Fruit fly (Drosophila melanogaster) whole organism, embryonic: ENCODE data around the gene eIF3d1.

Experiments
- CG11696 ChIP-seq: fragments of 200-800 bp; sonication (Bioruptor generic); IDR thresholded peaks from 2 replicates; pipeline ENCODE4 v1.3.6; 2022; ENCODE audit warnings: missing biosample characterization, missing genetic modification characterization
- CG12219 ChIP-seq: fragments of 200-800 bp; sonication (Bioruptor generic); optimal IDR thresholded peaks from 3 replicates; lab custom pipeline; 2018; ENCODE audit warnings: missing biosample characterization, mild to moderate bottlenecking, missing genetic modification characterization
- CG14667 ChIP-seq: fragments of 200-800 bp; sonication (Bioruptor generic); IDR thresholded peaks from 2 replicates; pipeline ENCODE4 v1.3.6; 2022; ENCODE audit warnings: missing biosample characterization, missing genetic modification characterization
- CG14860 ChIP-seq: fragments of 200-800 bp; sonication (Bioruptor generic); IDR thresholded peaks from 3 replicates; pipeline ENCODE4 v1.3.6; 2022; ENCODE audit warnings: missing biosample characterization, missing genetic modification characterization; ENCODE audit not compliant: partially characterized antibody
- CG14965 ChIP-seq: fragments of 200-800 bp; sonication (Bioruptor generic); optimal IDR thresholded peaks from 2 replicates; lab custom pipeline; 2016; ENCODE audit warnings: missing biosample characterization, missing genetic modification characterization, borderline replicate concordance
- CG15011 ChIP-seq: fragments of 200-800 bp; sonication (Bioruptor generic); optimal IDR thresholded peaks from 3 replicates; lab custom pipeline; 2018; ENCODE audit warnings: missing biosample characterization, mild to moderate bottlenecking, missing genetic modification characterization
- CG15514 ChIP-seq: fragments of 200-800 bp; sonication (Bioruptor generic); optimal IDR thresholded peaks from 3 replicates; lab custom pipeline; 2017; ENCODE audit warnings: missing biosample characterization, missing genetic modification characterization, mild to moderate bottlenecking, moderate library complexity, missing genetic modification reagents
- CG16863 ChIP-seq: fragments of 200-800 bp; sonication (Bioruptor generic); optimal IDR thresholded peaks from 3 replicates; lab custom pipeline; 2016; ENCODE audit warnings: missing biosample characterization, missing genetic modification characterization
- CG17612 ChIP-seq: fragments of 200-800 bp; sonication (Bioruptor generic); IDR thresholded peaks from 2 replicates; pipeline ENCODE4 v1.3.6; 2022; ENCODE audit warnings: missing biosample characterization, missing genetic modification characterization
- CG18262 ChIP-seq: fragments of 200-800 bp; optimal IDR thresholded peaks from 3 replicates; lab custom pipeline; 2019; ENCODE audit warnings: missing biosample characterization, mild to moderate bottlenecking, missing genetic modification characterization, moderate library complexity
- CG18619 ChIP-seq: fragments of 200-800 bp; sonication (Bioruptor generic); optimal IDR thresholded peaks from 3 replicates; lab custom pipeline; 2017; ENCODE audit warnings: missing biosample characterization, mild to moderate bottlenecking, missing genetic modification characterization
- CG2120 ChIP-seq: fragments of 200-800 bp; sonication (Bioruptor generic); optimal IDR thresholded peaks from 3 replicates; lab custom pipeline; 2016; ENCODE audit warnings: missing biosample characterization, missing genetic modification characterization
- CG2129 ChIP-seq: fragments of 200-800 bp; sonication (Bioruptor generic); IDR thresholded peaks from 2 replicates; pipeline ENCODE4 v1.3.6; 2022; ENCODE audit warnings: missing biosample characterization, missing genetic modification characterization; ENCODE audit not compliant: partially characterized antibody
- CG2889 ChIP-seq: fragments of 200-800 bp; sonication (Bioruptor generic); IDR thresholded peaks from 3 replicates; pipeline ENCODE4 v1.3.6; 2022; ENCODE audit warnings: missing biosample characterization, missing genetic modification characterization
- CG34376 ChIP-seq: fragments of 200-800 bp; sonication (Bioruptor generic); optimal IDR thresholded peaks from 2 replicates; lab custom pipeline; 2018; ENCODE audit warnings: missing biosample characterization, mild to moderate bottlenecking, missing genetic modification characterization
- CG4282 ChIP-seq: fragments of 200-800 bp; sonication (Bioruptor generic); optimal IDR thresholded peaks from 2 replicates; lab custom pipeline; 2016; ENCODE audit warnings: missing biosample characterization, missing genetic modification characterization
- CG4617 ChIP-seq: fragments of 200-800 bp; sonication (Bioruptor generic); optimal IDR thresholded peaks from 3 replicates; lab custom pipeline; 2016; ENCODE audit warnings: missing biosample characterization, missing genetic modification characterization, borderline replicate concordance
- CG6683 ChIP-seq: fragments of 200-800 bp; sonication (Bioruptor generic); optimal IDR thresholded peaks from 2 replicates; lab custom pipeline; 2017; ENCODE audit warnings: missing biosample characterization, mild to moderate bottlenecking, missing genetic modification characterization, missing genetic modification reagents
- CG7556 ChIP-seq: fragments of 200-800 bp; sonication (Bioruptor generic); optimal IDR thresholded peaks from 2 replicates; lab custom pipeline; 2017; ENCODE audit warnings: missing biosample characterization, mild to moderate bottlenecking, missing genetic modification characterization
- CG7987 ChIP-seq: fragments of 200-800 bp; sonication (Bioruptor generic); optimal IDR thresholded peaks from 2 replicates; lab custom pipeline; 2018; ENCODE audit warnings: missing biosample characterization, mild to moderate bottlenecking, missing genetic modification characterization, moderate library complexity
- CG8089 ChIP-seq: fragments of 200-800 bp; sonication (Bioruptor generic); optimal IDR thresholded peaks from 3 replicates; lab custom pipeline; 2016; ENCODE audit warnings: missing biosample characterization, missing genetic modification characterization
- CHES-1-like ChIP-seq: fragments of 200-800 bp; sonication (Bioruptor generic); optimal IDR thresholded peaks from 2 replicates; lab custom pipeline; 2016; ENCODE audit warnings: missing biosample characterization, missing genetic modification characterization
- Deaf1 ChIP-seq: fragments of 200-800 bp; optimal IDR thresholded peaks from 3 replicates; lab custom pipeline; 2019; ENCODE audit warnings: missing biosample characterization, mild to moderate bottlenecking, missing genetic modification characterization, moderate library complexity
- ERR ChIP-seq: fragments of 200-800 bp; sonication (Bioruptor generic); optimal IDR thresholded peaks from 2 replicates; lab custom pipeline; 2016; ENCODE audit warnings: missing biosample characterization, missing genetic modification characterization
- GATAe ChIP-seq: fragments of 200-800 bp; sonication (Bioruptor generic); conservative IDR thresholded peaks from 2 replicates; pipeline ENCODE4 v1.3.6; 2022; ENCODE audit warnings: missing biosample characterization, missing genetic modification characterization
- Gsc ChIP-seq: fragments of 200-800 bp; sonication (Bioruptor generic); IDR thresholded peaks from 2 replicates; pipeline ENCODE4 v1.3.6; 2022; ENCODE audit warnings: missing biosample characterization, missing genetic modification characterization
- Hsf ChIP-seq: fragments of 200-800 bp; sonication (Bioruptor generic); optimal IDR thresholded peaks from 3 replicates; lab custom pipeline; 2016; ENCODE audit warnings: missing biosample characterization, missing genetic modification characterization
- NK7.1 ChIP-seq: fragments of 200-800 bp; sonication (Bioruptor generic); optimal IDR thresholded peaks from 3 replicates; lab custom pipeline; 2016; ENCODE audit warnings: missing biosample characterization, missing genetic modification characterization
- Sin3A ChIP-seq: fragments of >200 bp; optimal IDR thresholded peaks from 2 replicates; lab custom pipeline; 2018
- Sry-δ ChIP-seq: fragments of 200-800 bp; sonication (Bioruptor generic); optimal IDR thresholded peaks from 2 replicates; lab custom pipeline; 2016; ENCODE audit warnings: missing biosample characterization, missing genetic modification characterization
- Ssrp ChIP-seq: fragments of 200-800 bp; sonication (Bioruptor generic); optimal IDR thresholded peaks from 2 replicates; lab custom pipeline; 2018; ENCODE audit warnings: missing biosample characterization, mild to moderate bottlenecking, missing genetic modification characterization, moderate library complexity
- Trl ChIP-seq, 3 experiments: fragments of >200 bp in 2 of 3; fragments of 200-800 bp in 1 of 3; sonication (Bioruptor generic) in 1 of 3; optimal IDR thresholded peaks; 2 replicates in 1 of 3; 3 replicates in 2 of 3; lab custom pipeline; 2016 to 2017; ENCODE audit warnings: missing biosample characterization in 1 of 3, missing genetic modification characterization in 1 of 3
- ab ChIP-seq: fragments of 200-800 bp; sonication (Bioruptor generic); optimal IDR thresholded peaks from 2 replicates; lab custom pipeline; 2016; ENCODE audit warnings: missing biosample characterization, missing genetic modification characterization
- bab2 ChIP-seq: fragments of 200-800 bp; sonication (Bioruptor generic); optimal IDR thresholded peaks from 2 replicates; lab custom pipeline; 2016; ENCODE audit warnings: missing biosample characterization, missing genetic modification characterization
- cas ChIP-seq: fragments of 200-800 bp; sonication (Bioruptor generic); IDR thresholded peaks from 2 replicates; pipeline ENCODE4 v1.3.6; 2022; ENCODE audit warnings: missing biosample characterization, missing genetic modification characterization
- da ChIP-seq: fragments of 200-800 bp; sonication (Bioruptor generic); optimal IDR thresholded peaks from 2 replicates; lab custom pipeline; 2016; ENCODE audit warnings: missing biosample characterization, missing genetic modification characterization
- danr ChIP-seq: fragments of 200-800 bp; sonication (Bioruptor generic); IDR thresholded peaks from 2 replicates; pipeline ENCODE4 v1.3.6; 2022; ENCODE audit warnings: missing biosample characterization, missing genetic modification characterization
- fu2 ChIP-seq: fragments of 200-800 bp; sonication (Bioruptor generic); optimal IDR thresholded peaks from 2 replicates; lab custom pipeline; 2016; ENCODE audit warnings: missing biosample characterization, missing genetic modification characterization
- gem ChIP-seq: fragments of 200-800 bp; sonication (Bioruptor generic); optimal IDR thresholded peaks from 2 replicates; lab custom pipeline; 2019; ENCODE audit warnings: missing biosample characterization, mild to moderate bottlenecking, missing genetic modification characterization, moderate library complexity
- h ChIP-seq: fragments of >200 bp; optimal IDR thresholded peaks from 2 replicates; lab custom pipeline; 2017
- insv ChIP-seq, 2 experiments: fragments of 200-800 bp; sonication (Bioruptor generic); optimal IDR thresholded peaks; 3 replicates each; lab custom pipeline; 2016 to 2018; ENCODE audit warnings: missing biosample characterization in 2 of 2, missing genetic modification characterization in 2 of 2
- jumu ChIP-seq: fragments of 200-800 bp; sonication (Bioruptor generic); optimal IDR thresholded peaks from 3 replicates; lab custom pipeline; 2016; ENCODE audit warnings: missing biosample characterization, missing genetic modification characterization
- knrl ChIP-seq: fragments of 200-800 bp; sonication (Bioruptor generic); IDR thresholded peaks from 3 replicates; pipeline ENCODE4 v1.3.6; 2022; ENCODE audit warnings: missing biosample characterization, missing genetic modification characterization; ENCODE audit not compliant: partially characterized antibody
- lmd ChIP-seq: fragments of 200-800 bp; sonication (Bioruptor generic); IDR thresholded peaks from 2 replicates; pipeline ENCODE4 v1.3.6; 2022; ENCODE audit warnings: missing biosample characterization, missing genetic modification characterization
- onecut ChIP-seq: fragments of 200-800 bp; sonication (Bioruptor generic); IDR thresholded peaks from 2 replicates; pipeline ENCODE4 v1.3.6; 2022; ENCODE audit warnings: missing biosample characterization, missing genetic modification characterization
- otp ChIP-seq: fragments of 200-800 bp; sonication (Bioruptor generic); IDR thresholded peaks from 3 replicates; pipeline ENCODE4, ENCODE4 v1.3.6; 2022; ENCODE audit warnings: missing biosample characterization, missing genetic modification characterization
- pb ChIP-seq: fragments of 200-800 bp; sonication (Bioruptor generic); optimal IDR thresholded peaks from 3 replicates; lab custom pipeline; 2016; ENCODE audit warnings: missing biosample characterization, missing genetic modification characterization
- pita ChIP-seq: fragments of 200-800 bp; sonication (Bioruptor generic); optimal IDR thresholded peaks from 2 replicates; lab custom pipeline; 2017; ENCODE audit warnings: missing biosample characterization, mild to moderate bottlenecking, missing genetic modification characterization
- schlank ChIP-seq: fragments of 200-800 bp; sonication (Bioruptor generic); optimal IDR thresholded peaks from 2 replicates; lab custom pipeline; 2018; ENCODE audit warnings: missing biosample characterization, mild to moderate bottlenecking, missing genetic modification characterization
- sens-2 ChIP-seq: fragments of 200-800 bp; sonication (Bioruptor generic); IDR thresholded peaks from 2 replicates; pipeline ENCODE4 v1.3.6; 2022; ENCODE audit warnings: missing biosample characterization, missing genetic modification characterization
- sug ChIP-seq: fragments of 200-800 bp; optimal IDR thresholded peaks from 2 replicates; lab custom pipeline; 2019; ENCODE audit warnings: missing biosample characterization, mild to moderate bottlenecking, missing genetic modification characterization, moderate library complexity
- tio ChIP-seq: fragments of 200-800 bp; sonication (Bioruptor generic); optimal IDR thresholded peaks from 2 replicates; lab custom pipeline; 2017; ENCODE audit warnings: missing biosample characterization, missing genetic modification characterization, inconsistent platforms

eIF3d1 gene

dm6 chr3R:23726740-23727139 lies 46.9 kb downstream of the eIF3d1 start (continued):
- TF ChIP-seq da (GFP tag; lab: Kevin White, UChicago) (no peak), CG18619 (GFP tag; lab: Kevin White, UChicago) (peak; percentile 76), CG14860 (GFP tag; lab: Robert Waterston, UW) (no peak), CG18262 (tag; lab: Kevin White, UChicago) (peak; percentile 65), CG7556 (GFP tag; lab: Kevin White, UChicago) (peak; percentile 82), CHES-1-like (GFP tag; lab: Kevin White, UChicago) (peak; percentile 58), Trl (optimal IDR thresholded peaks at IDR 0.05; lab: Kevin White, UChicago) (no peak), Trl (GFP tag; optimal IDR thresholded peaks at IDR 0.05; lab: Kevin White, UChicago) (peak; percentile 64), CG7987 (GFP tag; lab: Kevin White, UChicago) (peak; percentile 74), CG8089 (GFP tag; lab: Kevin White, UChicago) (peak; percentile 13), ab (GFP tag; lab: Kevin White, UChicago) (no peak), CG2889 (GFP tag; lab: Robert Waterston, UW) (peak; percentile 78; the same call in 1 of the 3 replicates), CG12219 (GFP tag; lab: Kevin White, UChicago) (peak; percentile 57), Sry-δ (GFP tag; lab: Kevin White, UChicago) (peak; percentile 14), CG15011 (peak; percentile 82), otp (peak; percentile 79; the same call in 2 of the 3 replicates), CG15514 (GFP tag; lab: Kevin White, UChicago) (peak; percentile 81), jumu (peak; percentile 35), lmd (GFP tag; lab: Robert Waterston, UW) (peak; percentile 79), h (lab: Kevin White, UChicago) (no peak), GATAe (peak; percentile 74), Ssrp (peak; percentile 44), knrl (no peak), gem (tag; lab: Kevin White, UChicago) (peak; percentile 88), sens-2 (no peak), pita (GFP tag; lab: Kevin White, UChicago) (no peak), danr (GFP tag; lab: Robert Waterston, UW) (peak; percentile 43; the same call in 1 of the 2 replicates), NK7.1 (GFP tag; lab: Kevin White, UChicago) (peak; percentile 42), Hsf (GFP tag; lab: Kevin White, UChicago) (peak; percentile 74), CG14667 (GFP tag; lab: Robert Waterston, UW) (peak; percentile 55; the same call in 1 of the 2 replicates), ERR (GFP tag; lab: Kevin White, UChicago) (peak; percentile 47), bab2 (GFP tag; lab: Kevin White, UChicago) (peak; percentile 80), Sin3A (lab: Kevin White, UChicago) (no peak), tio (peak; percentile 61), schlank (tag; lab: Kevin White, UChicago) (peak; percentile 72), pb (GFP tag; lab: Kevin White, UChicago) (no peak), CG4617 (peak; percentile 16), onecut (GFP tag; lab: Robert Waterston, UW) (no peak), Gsc (no peak), CG2129 (no peak), CG4282 (GFP tag; lab: Kevin White, UChicago) (no peak), CG14965 (GFP tag; lab: Kevin White, UChicago) (no peak), CG6683 (GFP tag; lab: Kevin White, UChicago) (peak; percentile 62), CG17612 (GFP tag; lab: Robert Waterston, UW) (peak; percentile 80), CG34376 (GFP tag; lab: Kevin White, UChicago) (no peak), Deaf1 (peak; percentile 63), CG2120 (GFP tag; lab: Kevin White, UChicago) (peak; percentile 95), fu2 (GFP tag; lab: Kevin White, UChicago) (peak; percentile 65), cas (GFP tag; lab: Robert Waterston, UW) (peak; percentile 77), sug (tag; lab: Kevin White, UChicago) (peak; percentile 13), insv (GFP tag; optimal IDR thresholded peaks at IDR 0.05; lab: Kevin White, UChicago) (no peak), CG11696 (GFP tag; lab: Robert Waterston, UW) (peak; percentile 59), CG16863 (peak; percentile 50)
